Fruit fly (Drosophila melanogaster) whole organism, wandering third instar larva: ENCODE data around the gene CG5805.

Experiments
- Abd-B ChIP-seq: fragments of >200 bp; optimal IDR thresholded peaks from 2 replicates; lab custom pipeline; 2017; ENCODE audit warnings: missing biosample characterization, missing genetic modification characterization
- CG9705 ChIP-seq: fragments of 200-800 bp; sonication (Bioruptor generic); optimal IDR thresholded peaks from 2 replicates; lab custom pipeline; 2018; ENCODE audit warnings: missing biosample characterization, mild to moderate bottlenecking, missing genetic modification characterization
- Dfd ChIP-seq: fragments of >200 bp; optimal IDR thresholded peaks from 2 replicates; lab custom pipeline; 2017; ENCODE audit warnings: missing biosample characterization, missing genetic modification characterization
- GATAd ChIP-seq: sonication (Bioruptor generic); optimal IDR thresholded peaks from 2 replicates; lab custom pipeline; 2016; ENCODE audit warnings: missing biosample characterization, missing genetic modification characterization
- HLH106 ChIP-seq: fragments of 200-800 bp; optimal IDR thresholded peaks from 3 replicates; lab custom pipeline; 2019; ENCODE audit warnings: missing biosample characterization, mild to moderate bottlenecking, missing genetic modification characterization, moderate library complexity
- Hnf4 ChIP-seq: fragments of 200-800 bp; sonication (Bioruptor generic); optimal IDR thresholded peaks from 2 replicates; lab custom pipeline; 2016; ENCODE audit warnings: missing biosample characterization, mild to moderate bottlenecking, missing genetic modification characterization
- Hr78 ChIP-seq: fragments of >200 bp; optimal IDR thresholded peaks from 2 replicates; lab custom pipeline; 2017; ENCODE audit warnings: missing biosample characterization, missing genetic modification characterization
- Hr83 ChIP-seq: fragments of 200-300 bp; sonication (Bioruptor generic); optimal IDR thresholded peaks from 2 replicates; lab custom pipeline; 2016; ENCODE audit warnings: missing biosample characterization, mild to moderate bottlenecking, missing genetic modification characterization, moderate library complexity; ENCODE audit not compliant: poor library complexity, severe bottlenecking
- Myc ChIP-seq: fragments of >200 bp; optimal IDR thresholded peaks from 2 replicates; lab custom pipeline; 2017
- OdsH ChIP-seq: fragments of 200-800 bp; sonication (Bioruptor generic); optimal IDR thresholded peaks from 2 replicates; lab custom pipeline; 2016; ENCODE audit warnings: missing biosample characterization, mild to moderate bottlenecking, missing genetic modification characterization
- Rel ChIP-seq, 2 experiments: fragments of 200-800 bp; sonication (Bioruptor generic) in 1 of 2; optimal IDR thresholded peaks; 2 replicates in 1 of 2; 3 replicates in 1 of 2; lab custom pipeline; 2016 to 2019; ENCODE audit warnings: mild to moderate bottlenecking in 2 of 2, missing biosample characterization in 2 of 2, missing genetic modification characterization in 2 of 2, moderate library complexity in 1 of 2
- Vsx2 ChIP-seq: fragments of 200-300, 225-300 bp; sonication (Bioruptor generic); optimal IDR thresholded peaks from 2 replicates; lab custom pipeline; 2018; ENCODE audit warnings: missing biosample characterization, missing genetic modification characterization; ENCODE audit not compliant: partially characterized antibody
- dmrt93B ChIP-seq: fragments of 200-800 bp; sonication (Bioruptor generic); optimal IDR thresholded peaks from 2 replicates; lab custom pipeline; 2018; ENCODE audit warnings: missing biosample characterization, mild to moderate bottlenecking, missing genetic modification characterization
- dsf ChIP-seq: sonication (Bioruptor generic); optimal IDR thresholded peaks from 2 replicates; lab custom pipeline; 2016; ENCODE audit warnings: missing biosample characterization, missing genetic modification characterization, borderline replicate concordance
- ey ChIP-seq: fragments of 200-800 bp; sonication (Bioruptor generic); optimal IDR thresholded peaks from 2 replicates; lab custom pipeline; 2016; ENCODE audit warnings: missing biosample characterization, missing genetic modification characterization
- foxo ChIP-seq, 2 experiments: fragments of 200-800 bp; sonication (Bioruptor generic); optimal IDR thresholded peaks; 2 replicates in 1 of 2; 3 replicates in 1 of 2; lab custom pipeline; 2016 to 2017; ENCODE audit warnings: missing biosample characterization in 2 of 2, missing genetic modification characterization in 2 of 2
- h ChIP-seq: fragments of 200-800 bp; sonication (Bioruptor generic); optimal IDR thresholded peaks from 3 replicates; lab custom pipeline; 2016; ENCODE audit warnings: missing biosample characterization, mild to moderate bottlenecking, missing genetic modification characterization
- jim ChIP-seq: fragments of 175-275, 200-325 bp; sonication (Bioruptor generic); optimal IDR thresholded peaks from 2 replicates; lab custom pipeline; 2016; ENCODE audit warnings: missing biosample characterization, mild to moderate bottlenecking, missing genetic modification characterization
- lola ChIP-seq: fragments of >200 bp; optimal IDR thresholded peaks from 2 replicates; lab custom pipeline; 2017; ENCODE audit warnings: missing biosample characterization, missing genetic modification characterization
- pan ChIP-seq: fragments of >200 bp; optimal IDR thresholded peaks from 2 replicates; lab custom pipeline; 2017
- psq ChIP-seq: fragments of 200-800 bp; sonication (Bioruptor generic); optimal IDR thresholded peaks from 3 replicates; lab custom pipeline; 2017; ENCODE audit warnings: missing biosample characterization, mild to moderate bottlenecking, missing genetic modification characterization, moderate library complexity
- sage ChIP-seq: fragments of 200-800 bp; sonication (Bioruptor generic); optimal IDR thresholded peaks from 2 replicates; lab custom pipeline; 2016; ENCODE audit warnings: missing biosample characterization, mild to moderate bottlenecking, missing genetic modification characterization
- sv ChIP-seq: fragments of 200-800 bp; sonication (Bioruptor generic); optimal IDR thresholded peaks from 3 replicates; lab custom pipeline; 2016; ENCODE audit warnings: missing biosample characterization, missing genetic modification characterization
- tai ChIP-seq: sonication (Bioruptor generic); optimal IDR thresholded peaks from 2 replicates; lab custom pipeline; 2016; ENCODE audit warnings: missing biosample characterization, missing genetic modification characterization
- usp ChIP-seq: fragments of >200 bp; optimal IDR thresholded peaks from 2 replicates; lab custom pipeline; 2017; ENCODE audit warnings: missing biosample characterization, missing genetic modification characterization
- woc ChIP-seq: sonication (Bioruptor generic); optimal IDR thresholded peaks from 2 replicates; lab custom pipeline; 2016; ENCODE audit warnings: missing biosample characterization, mild to moderate bottlenecking, missing genetic modification characterization

CG5805 gene

dm6 chr3R:24829887-24830351 lies 42.7 kb upstream of the CG5805 start, which contains the start of the genes Kaz and CG43273:
Gene Kaz (minus strand): TSS chr3R:24829959.
Gene CG43273 (plus strand): TSS chr3R:24830301.
- no peak for TF ChIP-seq Hr83 (GFP tag; lab: Kevin White, UChicago)
- peak; percentile 68 for TF ChIP-seq sage (GFP tag; lab: Kevin White, UChicago)
- peak; percentile 81 for TF ChIP-seq HLH106 (tag; lab: Kevin White, UChicago)
- TF ChIP-seq foxo (GFP tag; optimal IDR thresholded peaks at IDR 0.05; lab: Kevin White, UChicago), result peak in 1 of 2 experiments; percentile 68
- TF ChIP-seq ey (GFP tag; lab: Kevin White, UChicago), result peak; percentile 42
- no peak for TF ChIP-seq jim
- TF ChIP-seq OdsH, result peak; percentile 49
- TF ChIP-seq CG9705 (GFP tag; lab: Kevin White, UChicago), result peak; percentile 64
- TF ChIP-seq Rel (GFP tag; optimal IDR thresholded peaks at IDR 0.05; lab: Kevin White, UChicago), result no peak
- no peak for TF ChIP-seq Rel (tag; optimal IDR thresholded peaks at IDR 0.05; lab: Kevin White, UChicago)
- TF ChIP-seq psq (GFP tag; lab: Kevin White, UChicago), result peak; percentile 75
- peak; percentile 99 for TF ChIP-seq Myc (lab: Kevin White, UChicago)
- TF ChIP-seq woc (GFP tag; lab: Kevin White, UChicago), result peak; percentile 78
- peak; percentile 15 for TF ChIP-seq sv (GFP tag; lab: Kevin White, UChicago)

dm6 chr3R:24828234-24828633 lies 41.0 kb upstream of the CG5805 start, which contains the start of gene RabX4:
Gene RabX4 (minus strand): TSS chr3R:24828409.
- TF ChIP-seq dmrt93B (GFP tag; lab: Kevin White, UChicago) (no peak), Abd-B (GFP tag; lab: Kevin White, UChicago) (no peak), sage (GFP tag; lab: Kevin White, UChicago) (no peak), dsf (GFP tag; lab: Kevin White, UChicago) (no peak)

DNA sequence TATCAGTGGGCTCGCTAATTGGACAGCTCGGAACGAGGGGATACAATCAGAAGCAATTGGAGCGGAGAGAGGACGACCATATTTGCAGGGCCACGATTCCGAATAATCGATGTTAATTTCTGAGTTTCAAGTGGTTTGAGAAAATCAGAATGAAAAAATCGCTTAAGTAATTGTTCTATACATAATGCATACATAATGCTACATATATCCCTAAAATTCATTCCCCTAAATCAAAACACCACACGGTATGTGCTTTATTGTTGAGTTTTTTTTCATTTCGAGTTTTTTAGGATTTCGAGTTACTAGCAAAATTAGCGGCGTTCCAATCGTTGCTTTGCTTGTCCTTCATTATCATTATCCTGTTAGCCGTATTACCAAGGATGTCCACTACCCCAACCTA lies 38.3 kb upstream of the CG5805 start, which contains the start of gene niki:
TSS of gene niki (minus strand) at position 101 of the 400 bp plus-strand sequence.
- no peak for TF ChIP-seq Hr78 (GFP tag; lab: Kevin White, UChicago)
- TF ChIP-seq CG9705 (GFP tag; lab: Kevin White, UChicago), result no peak
- no peak for TF ChIP-seq Dfd (GFP tag; lab: Kevin White, UChicago)

- TF ChIP-seq Hr83 (GFP tag; lab: Kevin White, UChicago), result no peak
- TF ChIP-seq GATAd (GFP tag; lab: Kevin White, UChicago), result no peak
- TF ChIP-seq tai (GFP tag; lab: Kevin White, UChicago), result no peak
- no peak for TF ChIP-seq Vsx2 (GFP tag; lab: Kevin White, UChicago)
- TF ChIP-seq h, result no peak
- TF ChIP-seq Hr78 (GFP tag; lab: Kevin White, UChicago), result no peak
- no peak for TF ChIP-seq Rel (GFP tag; optimal IDR thresholded peaks at IDR 0.05; lab: Kevin White, UChicago)
- TF ChIP-seq Rel (tag; optimal IDR thresholded peaks at IDR 0.05; lab: Kevin White, UChicago), result peak; percentile 96
- no peak for TF ChIP-seq pan (lab: Kevin White, UChicago)
Measured at dm6 chr3R:24823061-24823460, 35.8 kb upstream of the CG5805 start.

dm6 chr3R:24816993-24817854 lies 30.0 kb upstream of the CG5805 start, which contains the start of the genes CG5808 and Saf-B:
Gene CG5808 (minus strand): TSS chr3R:24817007.
Gene Saf-B (plus strand): TSS chr3R:24817464.
- TF ChIP-seq Hr83 (GFP tag; lab: Kevin White, UChicago) (peak; percentile 22), lola (GFP tag; lab: Kevin White, UChicago) (no peak), Rel (GFP tag; optimal IDR thresholded peaks at IDR 0.05; lab: Kevin White, UChicago) (no peak), Rel (tag; optimal IDR thresholded peaks at IDR 0.05; lab: Kevin White, UChicago) (peak; percentile 19), HLH106 (tag; lab: Kevin White, UChicago) (no peak), Hnf4 (GFP tag; lab: Kevin White, UChicago) (no peak), woc (GFP tag; lab: Kevin White, UChicago) (no peak), usp (GFP tag; lab: Kevin White, UChicago) (no peak), psq (GFP tag; lab: Kevin White, UChicago) (peak; percentile 27)
